Worm (Caenorhabditis elegans) whole organism, L4 larva: ENCODE measurements around the gene T19C4.24.
A peak's percentile ranks its signal among the peaks of the same experiment; 100 is the strongest.
"Not testable (repeated sequence)": the region's sequence is repeated elsewhere in the genome, so short reads cannot be mapped to it uniquely, and the experiment has no call there.

Experiments used
- F10B5.3 ChIP-seq: sonication (generic microtip); optimal IDR thresholded peaks from 2 replicates; lab custom pipeline; 2016; ENCODE audit warnings: mild to moderate bottlenecking, missing genetic modification characterization, missing compliant biosample characterization
- F49E8.2 ChIP-seq: sonication (generic microtip); optimal IDR thresholded peaks from 2 replicates; lab custom pipeline; 2016; ENCODE audit warnings: missing compliant biosample characterization, mild to moderate bottlenecking, missing genetic modification characterization, borderline replicate concordance
- T26A8.4 ChIP-seq: fragments of 200-800 bp; sonication (Bioruptor generic); IDR thresholded peaks from 2 replicates; pipeline ENCODE4 v1.3.6; 2022; ENCODE audit warnings: missing genetic modification characterization, missing compliant biosample characterization
- Y48G9A.11 ChIP-seq: fragments of 200-800 bp; sonication (Bioruptor generic); IDR thresholded peaks from 2 replicates; pipeline ENCODE4 v1.3.6; 2022; ENCODE audit warnings: missing genetic modification reagents, missing genetic modification characterization, missing compliant biosample characterization
- arid-1 ChIP-seq: fragments of 200-800 bp; sonication (Bioruptor generic); conservative IDR thresholded peaks from 2 replicates; pipeline ENCODE4 v1.3.6; 2022; ENCODE audit warnings: missing genetic modification reagents, missing genetic modification characterization, missing compliant biosample characterization
- ceh-44 ChIP-seq: fragments of 200-800 bp; sonication (Bioruptor generic); IDR thresholded peaks from 2 replicates; pipeline ENCODE4 v1.3.6; 2022; ENCODE audit warnings: missing genetic modification reagents, missing genetic modification characterization, missing compliant biosample characterization
- daf-16 ChIP-seq, 3 experiments: sonication (generic microtip); optimal IDR thresholded peaks; 2 replicates each; lab custom pipeline; 2016 to 2017; ENCODE audit warnings: missing genetic modification characterization in 3 of 3, missing genetic modification reagents in 3 of 3, mild to moderate bottlenecking in 2 of 3, missing compliant biosample characterization in 2 of 3, missing biosample characterization in 1 of 3, moderate library complexity in 1 of 3
- dmd-6 ChIP-seq: fragments of 200-800 bp; sonication (Bioruptor generic); IDR thresholded peaks from 2 replicates; pipeline ENCODE4 v1.3.6; 2022; ENCODE audit warnings: missing genetic modification reagents, missing genetic modification characterization, missing compliant biosample characterization
- dmd-8 ChIP-seq: fragments of 200-800 bp; sonication (Bioruptor generic); IDR thresholded peaks from 2 replicates; pipeline ENCODE4 v1.3.6; 2022; ENCODE audit warnings: missing genetic modification characterization, missing compliant biosample characterization
- duxl-1 ChIP-seq: sonication (generic microtip); optimal IDR thresholded peaks from 2 replicates; lab custom pipeline; 2016; ENCODE audit warnings: mild to moderate bottlenecking, missing genetic modification characterization, moderate library complexity, missing compliant biosample characterization; ENCODE audit not compliant: poor library complexity
- dve-1 ChIP-seq: sonication (generic microtip); optimal IDR thresholded peaks from 2 replicates; lab custom pipeline; 2017; ENCODE audit warnings: antibody characterized with exemption, mild to moderate bottlenecking, missing genetic modification characterization, missing compliant biosample characterization; ENCODE audit not compliant: insufficient read depth
- hlh-11 ChIP-seq: fragments of 200-800 bp; sonication (Bioruptor generic); optimal IDR thresholded peaks from 2 replicates; lab custom pipeline; 2018; ENCODE audit warnings: mild to moderate bottlenecking, missing genetic modification characterization, missing compliant biosample characterization
- hlh-30 ChIP-seq: sonication (generic microtip); optimal IDR thresholded peaks from 2 replicates; lab custom pipeline; 2017; ENCODE audit warnings: antibody characterized with exemption, mild to moderate bottlenecking, missing genetic modification characterization, missing compliant biosample characterization; ENCODE audit not compliant: insufficient read depth
- lin-38 ChIP-seq: fragments of 200-800 bp; sonication (Bioruptor generic); IDR thresholded peaks from 2 replicates; pipeline ENCODE4 v1.3.6; 2022; ENCODE audit warnings: missing genetic modification reagents, missing genetic modification characterization, missing compliant biosample characterization
- madf-5 ChIP-seq, 2 experiments: fragments of 200-800 bp; sonication (Bioruptor generic); IDR thresholded peaks; 2 replicates each; pipeline ENCODE4 v1.3.6; 2022; ENCODE audit warnings: missing compliant biosample characterization in 2 of 2, missing genetic modification characterization in 2 of 2
- mdt-29 ChIP-seq: fragments of 200-800 bp; sonication (Bioruptor generic); IDR thresholded peaks from 2 replicates; pipeline ENCODE4 v1.3.6; 2022; ENCODE audit warnings: missing genetic modification reagents, missing genetic modification characterization, missing compliant biosample characterization
- mep-1 ChIP-seq: fragments of 150-350 bp; sonication (generic microtip); optimal IDR thresholded peaks from 3 replicates; lab custom pipeline; 2014; ENCODE audit warnings: missing biosample characterization, missing genetic modification characterization
- mes-2 ChIP-seq: sonication (generic microtip); optimal IDR thresholded peaks from 2 replicates; lab custom pipeline; 2016; ENCODE audit warnings: missing genotype, mild to moderate bottlenecking, missing genetic modification characterization, missing compliant biosample characterization; ENCODE audit not compliant: poor library complexity, severe bottlenecking
- mxl-2 ChIP-seq: fragments of 200-800 bp; sonication (Bioruptor generic); conservative IDR thresholded peaks from 2 replicates; pipeline ENCODE4 v1.3.6; 2022; ENCODE audit warnings: missing genetic modification reagents, missing genetic modification characterization, missing compliant biosample characterization
- mxl-3 ChIP-seq: fragments of 200-800 bp; sonication (Bioruptor generic); optimal IDR thresholded peaks from 2 replicates; lab custom pipeline; 2018; ENCODE audit warnings: mild to moderate bottlenecking, missing genetic modification characterization, missing compliant biosample characterization
- nhr-102 ChIP-seq: sonication (generic microtip); optimal IDR thresholded peaks from 2 replicates; lab custom pipeline; 2016; ENCODE audit warnings: mild to moderate bottlenecking, missing genetic modification characterization, moderate library complexity, missing compliant biosample characterization
- nhr-41 ChIP-seq: fragments of 200-800 bp; sonication (Bioruptor generic); IDR thresholded peaks from 2 replicates; pipeline ENCODE4 v1.3.6; 2022; ENCODE audit warnings: missing genetic modification reagents, missing genetic modification characterization, missing compliant biosample characterization
- nhr-48 ChIP-seq: sonication (generic microtip); optimal IDR thresholded peaks from 2 replicates; lab custom pipeline; 2016; ENCODE audit warnings: mild to moderate bottlenecking, missing genetic modification characterization, missing compliant biosample characterization
- pha-4 ChIP-seq, 2 experiments: fragments of 150-350 bp in 1 of 2; fragments of 200-800 bp in 1 of 2; sonication (Bioruptor generic) in 1 of 2; IDR thresholded peaks in 1 of 2; optimal IDR thresholded peaks in 1 of 2; 2 replicates each; pipeline versions ENCODE4 v1.3.6 to Lab custom; 2014 to 2022; ENCODE audit warnings: missing genetic modification characterization in 2 of 2, missing genetic modification reagents in 2 of 2, missing biosample characterization in 1 of 2, missing compliant biosample characterization in 1 of 2
- php-3 ChIP-seq: fragments of 200-800 bp; sonication (Bioruptor generic); IDR thresholded peaks from 2 replicates; pipeline ENCODE4 v1.3.6; 2022; ENCODE audit warnings: missing genetic modification reagents, missing genetic modification characterization, missing compliant biosample characterization
- pqm-1 ChIP-seq: sonication (generic microtip); optimal IDR thresholded peaks from 2 replicates; lab custom pipeline; 2017; ENCODE audit warnings: missing biosample characterization, missing genetic modification characterization
- rbr-2 ChIP-seq: sonication (generic microtip); optimal IDR thresholded peaks from 2 replicates; lab custom pipeline; 2016; ENCODE audit warnings: missing genotype, missing genetic modification characterization, missing compliant biosample characterization
- saeg-2 ChIP-seq: fragments of 200-800 bp; sonication (Bioruptor generic); IDR thresholded peaks from 2 replicates; pipeline ENCODE4 v1.3.6; 2022; ENCODE audit warnings: missing genetic modification reagents, missing genetic modification characterization, missing compliant biosample characterization
- snpc-1.2 ChIP-seq: fragments of 200-800 bp; sonication (Bioruptor generic); IDR thresholded peaks from 2 replicates; pipeline ENCODE4 v1.3.6; 2022; ENCODE audit warnings: missing genetic modification reagents, missing genetic modification characterization, missing compliant biosample characterization
- snpc-4 ChIP-seq: fragments of 150-350 bp; optimal IDR thresholded peaks from 2 replicates; lab custom pipeline; 2014; ENCODE audit warnings: missing biosample characterization, missing genetic modification characterization
- spr-1 ChIP-seq: sonication (generic microtip); optimal IDR thresholded peaks from 2 replicates; lab custom pipeline; 2016; ENCODE audit warnings: mild to moderate bottlenecking, missing genetic modification characterization, missing compliant biosample characterization
- tra-1 ChIP-seq: fragments of 200-800 bp; sonication (Bioruptor generic); IDR thresholded peaks from 2 replicates; pipeline ENCODE4 v1.3.6; 2022; ENCODE audit warnings: missing genetic modification reagents, missing genetic modification characterization, missing compliant biosample characterization
- unc-130 ChIP-seq: sonication (generic microtip); optimal IDR thresholded peaks from 2 replicates; lab custom pipeline; 2016; ENCODE audit warnings: missing genetic modification reagents, missing genetic modification characterization, missing compliant biosample characterization
- vab-7 ChIP-seq: fragments of 200-800 bp; sonication (Bioruptor generic); IDR thresholded peaks from 2 replicates; pipeline ENCODE4 v1.3.6; 2022; ENCODE audit warnings: missing genetic modification reagents, missing genetic modification characterization, missing compliant biosample characterization
- zip-2 ChIP-seq: fragments of 150-350 bp; optimal IDR thresholded peaks from 2 replicates; lab custom pipeline; 2014; ENCODE audit warnings: missing biosample characterization, missing genetic modification characterization

T19C4.24 gene

ce11 chrV:11176693-11177304, 30.0 kb upstream of the T19C4.24 start:
- 0 out of 2 replicates have a peak, but pooled peaks have one; percentile 37 for TF ChIP-seq saeg-2 (GFP tag; lab: Robert Waterston, UW)
- TF ChIP-seq nhr-48 (tag; lab: Kevin White, UChicago): peak; percentile 58
- peak; percentile 60 for TF ChIP-seq php-3
- TF ChIP-seq pha-4 (GFP tag; IDR thresholded peaks at IDR 0.05; lab: Robert Waterston, UW): peak; percentile 69
- not testable (repeated sequence) for TF ChIP-seq pha-4 (tag; optimal IDR thresholded peaks at IDR 0.05; lab: Kevin White, UChicago)
- TF ChIP-seq snpc-4 (tag; lab: Kevin White, UChicago): peak; percentile 85
- TF ChIP-seq arid-1 (GFP tag; lab: Robert Waterston, UW): peak; percentile 85
- peak; percentile 70 for TF ChIP-seq duxl-1
- peak; percentile 83 for TF ChIP-seq dmd-6
- TF ChIP-seq lin-38 (GFP tag; lab: Robert Waterston, UW): peak; percentile 72
- peak; percentile 76 for TF ChIP-seq nhr-102
- TF ChIP-seq snpc-1.2 (GFP tag; lab: Robert Waterston, UW): peak; percentile 92
- peak; percentile 77 for TF ChIP-seq mes-2
- 0 out of 4 replicates have a peak, but pooled peaks of 1 of the 2 experiments have one; percentile 30 for TF ChIP-seq madf-5 (GFP tag; IDR thresholded peaks at IDR 0.05; lab: Robert Waterston, UW)
- peak; percentile 60 for TF ChIP-seq Y48G9A.11 (GFP tag; lab: Robert Waterston, UW)
- peak; percentile 19 for TF ChIP-seq unc-130 (GFP tag; lab: Kevin White, UChicago)
- TF ChIP-seq daf-16 (GFP tag; optimal IDR thresholded peaks at IDR 0.05; lab: Kevin White, UChicago): peak; percentile 30 to 33
- TF ChIP-seq daf-16 (tag; optimal IDR thresholded peaks at IDR 0.05; lab: Kevin White, UChicago): peak; percentile 62
- peak; percentile 46 for TF ChIP-seq hlh-30 (tag; lab: Kevin White, UChicago)
- peak; percentile 27 for TF ChIP-seq rbr-2 (tag; lab: Kevin White, UChicago)
- peak; percentile 26 for TF ChIP-seq zip-2 (tag; lab: Kevin White, UChicago)
- TF ChIP-seq mxl-2 (GFP tag; lab: Robert Waterston, UW): 0 out of 2 replicates have a peak, but pooled peaks have one; percentile 20
- TF ChIP-seq dve-1 (tag; lab: Kevin White, UChicago): peak; percentile 70
- peak; percentile 35 for TF ChIP-seq F10B5.3 (tag; lab: Kevin White, UChicago)
- TF ChIP-seq hlh-11 (tag; lab: Kevin White, UChicago): peak; percentile 81
- TF ChIP-seq F49E8.2 (tag; lab: Kevin White, UChicago): peak; percentile 84
- TF ChIP-seq mxl-3: peak; percentile 63
- TF ChIP-seq mep-1 (tag; lab: Kevin White, UChicago): peak; percentile 50
- TF ChIP-seq spr-1 (tag; lab: Kevin White, UChicago): peak; percentile 48
- TF ChIP-seq ceh-44 (GFP tag; lab: Robert Waterston, UW): peak; percentile 81
- TF ChIP-seq tra-1 (GFP tag; lab: Robert Waterston, UW): 0 out of 2 replicates have a peak, but pooled peaks have one; percentile 26
- TF ChIP-seq nhr-41 (GFP tag; lab: Robert Waterston, UW): 0 out of 2 replicates have a peak, but pooled peaks have one; percentile 7
- peak; percentile 3 for TF ChIP-seq pqm-1 (tag; lab: Kevin White, UChicago)
- TF ChIP-seq, all 104 proteins: peak for 31; not testable (repeated sequence) for 73

DNA sequence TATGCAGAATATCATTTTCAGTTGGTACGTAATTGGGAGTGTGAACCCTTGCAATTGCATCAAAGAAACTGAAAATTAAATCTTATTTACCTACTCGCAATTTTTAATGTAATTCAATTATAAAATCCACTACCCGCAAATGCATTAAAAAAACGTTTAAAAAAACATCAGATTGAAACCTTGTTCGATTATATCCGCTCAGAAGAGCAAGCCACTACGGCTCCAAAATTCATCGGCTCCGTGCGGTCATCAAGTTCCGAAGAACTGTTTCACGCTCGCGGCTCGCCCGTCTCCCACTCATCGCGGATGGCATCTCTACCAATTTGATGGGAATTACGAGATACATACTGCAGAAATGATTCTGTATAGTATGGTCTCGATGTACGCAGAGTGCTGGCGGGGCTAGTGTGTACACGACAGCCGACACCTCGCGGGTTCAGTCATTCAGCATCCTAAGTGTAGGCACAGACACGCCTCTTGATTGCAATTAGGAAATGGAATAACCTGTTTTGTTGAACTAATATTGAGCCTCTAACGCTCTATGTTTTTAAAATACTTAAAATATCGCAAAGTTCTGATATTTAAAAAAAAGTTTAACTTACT, 28.6 kb upstream of the T19C4.24 start:
- TF ChIP-seq mes-2 (peak; percentile 54), F49E8.2 (tag; lab: Kevin White, UChicago) (peak; percentile 76), mdt-29 (GFP tag; lab: Robert Waterston, UW) (peak; percentile 13; the same call in 1 of the 2 replicates), ceh-44 (GFP tag; lab: Robert Waterston, UW) (0 out of 2 replicates have a peak, but pooled peaks have one; percentile 67), dve-1 (tag; lab: Kevin White, UChicago) (peak; percentile 5), dmd-8 (0 out of 2 replicates have a peak, but pooled peaks have one; percentile 56), Y48G9A.11 (GFP tag; lab: Robert Waterston, UW) (peak; percentile 59; the same call in 1 of the 2 replicates), nhr-102 (peak; percentile 32), vab-7 (GFP tag; lab: Robert Waterston, UW) (peak; percentile 52; the same call in 1 of the 2 replicates), nhr-48 (tag; lab: Kevin White, UChicago) (peak; percentile 27), lin-38 (GFP tag; lab: Robert Waterston, UW) (peak; percentile 60), dmd-6 (peak; percentile 41; the same call in 1 of the 2 replicates), unc-130 (GFP tag; lab: Kevin White, UChicago) (peak; percentile 53), snpc-4 (tag; lab: Kevin White, UChicago) (peak; percentile 74), hlh-11 (tag; lab: Kevin White, UChicago) (peak; percentile 37), snpc-1.2 (GFP tag; lab: Robert Waterston, UW) (peak; percentile 84), T26A8.4 (GFP tag; lab: Robert Waterston, UW) (peak; percentile 58), php-3 (peak; percentile 25; the same call in 1 of the 2 replicates), daf-16 (tag; optimal IDR thresholded peaks at IDR 0.05; lab: Kevin White, UChicago) (peak; percentile 21), mep-1 (tag; lab: Kevin White, UChicago) (peak; percentile 43)
- TF ChIP-seq daf-16 (GFP tag; optimal IDR thresholded peaks at IDR 0.05; lab: Kevin White, UChicago): not testable (repeated sequence)
